Worm (Caenorhabditis elegans): ENCODE measurements around the gene tag-131.

The tag-131 gene

DNA sequence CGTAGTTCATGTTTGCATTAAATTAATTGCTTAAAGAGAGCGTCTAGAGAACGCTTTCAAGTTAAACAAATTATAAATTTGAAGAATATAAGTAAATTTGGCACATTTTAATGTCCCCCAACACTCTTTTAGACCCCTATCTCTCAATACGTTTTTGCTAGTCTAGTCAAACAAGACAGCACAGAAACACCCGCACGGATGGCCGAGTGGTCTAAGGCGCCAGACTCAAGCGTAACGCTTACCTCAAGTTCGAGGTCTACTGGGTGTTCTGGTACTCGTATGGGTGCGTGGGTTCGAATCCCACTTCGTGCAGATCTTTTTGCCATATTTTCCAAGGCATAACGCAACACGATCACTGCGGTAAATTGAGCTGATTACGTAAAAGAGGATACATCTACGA, 44.8 kb downstream of the tag-131 start (continued):
- TF ChIP-seq nhr-76 (tag; optimal IDR thresholded peaks at IDR 0.05) (no peak), dve-1 (tag; optimal IDR thresholded peaks at IDR 0.05; ENCODE audit: insufficient read depth) (peak; percentile 41), daf-8 (GFP tag; IDR thresholded peaks at IDR 0.05) (no peak), madf-9 (GFP tag; conservative IDR thresholded peaks at IDR 0.05) (peak; percentile 64; the same call in 1 of the 2 replicates), unc-130 (GFP tag; optimal IDR thresholded peaks at IDR 0.05) (no peak)

DNA sequence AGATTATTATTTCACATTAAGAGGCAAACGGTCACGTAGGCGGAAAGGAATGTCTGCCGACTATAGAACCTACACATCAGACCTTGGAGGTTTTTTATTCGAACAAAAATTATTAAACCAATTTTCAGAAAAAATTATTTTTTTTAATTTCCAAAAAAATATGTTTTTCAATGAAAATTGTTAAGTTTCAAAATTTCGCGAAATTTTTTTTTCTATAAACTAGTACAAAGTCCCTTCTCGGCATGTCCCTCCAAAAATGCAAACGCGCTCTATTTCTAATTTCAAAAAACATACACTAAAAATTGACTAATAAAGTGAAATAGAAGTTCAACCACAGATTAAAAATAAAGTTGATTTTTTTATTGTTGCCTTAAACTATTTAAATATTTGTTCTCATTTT, 47.5 kb downstream of the tag-131 start, which contains the start of gene ckb-1:
Gene ckb-1 (plus strand): TSS at position 301 of the 400 bp plus-strand sequence.
- TF ChIP-seq daf-19 (GFP tag; conservative IDR thresholded peaks at IDR 0.05) (no peak), daf-16 (GFP tag; optimal IDR thresholded peaks at IDR 0.05) (no peak), daf-16 (tag; optimal IDR thresholded peaks at IDR 0.05) (no peak), skn-1 (tag; optimal IDR thresholded peaks at IDR 0.05) (no peak), lsy-2 (tag; optimal IDR thresholded peaks at IDR 0.05) (peak in 1 of 2 experiments; percentile 7), ZK337.2 (GFP tag; IDR thresholded peaks at IDR 0.05) (no peak), lin-38 (GFP tag; IDR thresholded peaks at IDR 0.05) (peak; percentile 39; the same call in 1 of the 2 replicates), unc-130 (GFP tag; optimal IDR thresholded peaks at IDR 0.05) (no peak), nhr-28 (tag; optimal IDR thresholded peaks at IDR 0.05) (no peak), hmg-1.1 (GFP tag; IDR thresholded peaks at IDR 0.05) (no peak), saeg-2 (GFP tag; IDR thresholded peaks at IDR 0.05) (no peak), dve-1 (tag; optimal IDR thresholded peaks at IDR 0.05; ENCODE audit: insufficient read depth) (peak; percentile 15), mes-2 (tag; optimal IDR thresholded peaks at IDR 0.05; ENCODE audit: poor library complexity, severe bottlenecking) (peak; percentile 8), mep-1 (tag; optimal IDR thresholded peaks at IDR 0.05) (no peak), Y75B8A.6 (GFP tag; IDR thresholded peaks at IDR 0.05) (no peak), F49E8.2 (tag; optimal IDR thresholded peaks at IDR 0.05; ENCODE audit: borderline replicate concordance) (no peak), gei-8 (GFP tag; optimal IDR thresholded peaks at IDR 0.05) (no peak), duxl-1 (tag; optimal IDR thresholded peaks at IDR 0.05; ENCODE audit: poor library complexity) (no peak)

DNA sequence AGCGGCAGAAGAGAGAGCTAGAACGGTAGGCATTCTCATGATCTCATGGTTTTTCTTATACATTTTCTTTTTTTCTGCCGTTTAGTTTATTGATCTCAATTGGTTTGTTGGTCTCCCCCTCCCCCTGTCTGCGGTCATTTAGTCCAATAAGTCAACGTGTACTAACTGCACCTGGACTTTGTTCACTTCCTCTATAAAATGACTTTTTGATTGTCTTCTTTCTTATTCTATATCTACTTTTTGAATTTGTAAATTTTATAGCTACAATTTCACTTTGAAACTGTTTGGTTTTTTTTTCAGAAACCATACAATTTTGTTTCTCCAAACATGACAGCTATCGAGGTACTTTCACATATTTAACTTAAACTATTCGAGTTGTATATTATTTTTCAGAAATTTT, 50.1 kb downstream of the tag-131 start, which contains the start of gene ckb-2:
Gene ckb-2 (plus strand): TSS at position 301 of the 400 bp plus-strand sequence.
- TF ChIP-seq unc-39 (tag; optimal IDR thresholded peaks at IDR 0.05) (no peak), duxl-1 (tag; optimal IDR thresholded peaks at IDR 0.05; ENCODE audit: poor library complexity) (no peak), madf-5 (GFP tag; IDR thresholded peaks at IDR 0.05) (no peak), ceh-44 (GFP tag; IDR thresholded peaks at IDR 0.05) (no peak), lin-29 (GFP tag; IDR thresholded peaks at IDR 0.05) (no peak), madf-9 (GFP tag; conservative IDR thresholded peaks at IDR 0.05) (no peak), aly-2 (tag; optimal IDR thresholded peaks at IDR 0.05) (no peak), hmg-1.1 (GFP tag; IDR thresholded peaks at IDR 0.05) (no peak), F44E2.7 (GFP tag; IDR thresholded peaks at IDR 0.05) (no peak), nhr-102 (tag; optimal IDR thresholded peaks at IDR 0.05) (no peak), daf-12 (tag; optimal IDR thresholded peaks at IDR 0.05) (no peak), nhr-10 (tag; optimal IDR thresholded peaks at IDR 0.05) (no peak), Y48G9A.11 (GFP tag; IDR thresholded peaks at IDR 0.05) (no peak), saeg-2 (GFP tag; IDR thresholded peaks at IDR 0.05) (no peak), F10B5.3 (tag; optimal IDR thresholded peaks at IDR 0.05) (no peak), snpc-1.2 (GFP tag; IDR thresholded peaks at IDR 0.05) (no peak)

DNA sequence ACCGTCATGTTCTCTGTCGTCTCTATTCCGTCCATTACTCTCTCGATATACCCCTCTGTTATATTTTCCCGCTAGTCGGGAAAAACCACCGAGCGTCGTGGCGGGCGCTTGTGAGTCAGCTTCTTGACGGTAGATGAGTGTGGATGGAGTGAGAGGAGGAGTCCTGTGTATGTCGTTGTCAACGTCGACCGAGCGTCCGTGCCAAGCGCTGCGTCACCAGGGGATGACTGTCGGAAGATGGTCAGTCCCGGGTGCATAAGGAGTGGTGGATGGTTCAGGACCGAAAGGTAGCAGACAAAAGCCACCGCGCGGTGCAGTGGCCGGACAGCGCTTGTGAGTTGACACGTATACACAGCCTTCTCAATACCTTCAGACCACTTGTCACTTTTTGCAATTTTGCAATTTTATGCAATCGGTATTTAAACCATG, 51.9 kb downstream of the tag-131 start:
- peak; percentile 64; the same call in 1 of the 2 replicates for TF ChIP-seq ZK337.2 (GFP tag; IDR thresholded peaks at IDR 0.05)
- peak; percentile 39; the same call in 1 of the 2 replicates for TF ChIP-seq dmd-9 (GFP tag; IDR thresholded peaks at IDR 0.05)
- TF ChIP-seq T26A8.4 (GFP tag; IDR thresholded peaks at IDR 0.05): peak; percentile 84
- peak; percentile 49 for TF ChIP-seq F10B5.3 (tag; optimal IDR thresholded peaks at IDR 0.05)
- TF ChIP-seq pqm-1 (tag; optimal IDR thresholded peaks at IDR 0.05): peak; percentile 3
- TF ChIP-seq dve-1 (tag; optimal IDR thresholded peaks at IDR 0.05; ENCODE audit: insufficient read depth): peak; percentile 61
- peak; percentile 71 for TF ChIP-seq nhr-102 (tag; optimal IDR thresholded peaks at IDR 0.05)
- TF ChIP-seq mdl-1 (tag; optimal IDR thresholded peaks at IDR 0.05): peak in 1 of 2 experiments; percentile 17
- TF ChIP-seq hlh-30 (tag; optimal IDR thresholded peaks at IDR 0.05; ENCODE audit: insufficient read depth): peak; percentile 44
- TF ChIP-seq Y75B8A.6 (GFP tag; IDR thresholded peaks at IDR 0.05): peak; percentile 59; the same call in 1 of the 2 replicates
- TF ChIP-seq D1046.2 (GFP tag; IDR thresholded peaks at IDR 0.05): peak; percentile 52; the same call in 1 of the 2 replicates
- TF ChIP-seq nhr-42 (GFP tag; IDR thresholded peaks at IDR 0.05): peak; percentile 69; the same call in 1 of the 2 replicates
- peak; percentile 96 for TF ChIP-seq aha-1 (tag)
- peak; percentile 63 for TF ChIP-seq spr-1 (tag; optimal IDR thresholded peaks at IDR 0.05)
- TF ChIP-seq hmg-1.1 (GFP tag; IDR thresholded peaks at IDR 0.05): peak; percentile 88
- TF ChIP-seq spr-3 (GFP tag; optimal IDR thresholded peaks at IDR 0.05): peak; percentile 51
- TF ChIP-seq hif-1 (tag; optimal IDR thresholded peaks at IDR 0.05): peak in 1 of 2 experiments; percentile 24
- TF ChIP-seq jun-1 (tag; optimal IDR thresholded peaks at IDR 0.05): peak; percentile 6
- peak; percentile 75; the same call in 1 of the 2 replicates for TF ChIP-seq F44E2.7 (GFP tag; IDR thresholded peaks at IDR 0.05)
